Fruit fly (Drosophila melanogaster) whole organism, embryonic: ENCODE results near the gene isoQC.
A peak's percentile ranks its signal among the peaks of the same experiment; 100 is the strongest.

ENCODE experiments used
- BEAF-32 ChIP-seq: fragments of 200-800 bp; sonication (Bioruptor generic); optimal IDR thresholded peaks from 3 replicates; lab custom pipeline; 2017; ENCODE audit warnings: missing biosample characterization, missing genetic modification characterization, mild to moderate bottlenecking, moderate library complexity, missing genetic modification reagents
- CG10209 ChIP-seq: fragments of 200-800 bp; sonication (Bioruptor generic); optimal IDR thresholded peaks from 3 replicates; lab custom pipeline; 2017; ENCODE audit warnings: missing biosample characterization, mild to moderate bottlenecking, missing genetic modification characterization, missing genetic modification reagents
- CG12219 ChIP-seq: fragments of 200-800 bp; sonication (Bioruptor generic); optimal IDR thresholded peaks from 3 replicates; lab custom pipeline; 2018; ENCODE audit warnings: missing biosample characterization, mild to moderate bottlenecking, missing genetic modification characterization
- CG12391 ChIP-seq: fragments of 200-800 bp; sonication (Bioruptor generic); optimal IDR thresholded peaks from 3 replicates; lab custom pipeline; 2018; ENCODE audit warnings: missing biosample characterization, mild to moderate bottlenecking, missing genetic modification characterization, moderate library complexity
- CG12942 ChIP-seq: fragments of 200-800 bp; sonication (Bioruptor generic); optimal IDR thresholded peaks from 3 replicates; lab custom pipeline; 2016; ENCODE audit warnings: missing biosample characterization, missing genetic modification characterization
- CG13775 ChIP-seq: fragments of 200-800 bp; sonication (Bioruptor generic); optimal IDR thresholded peaks from 3 replicates; lab custom pipeline; 2017; ENCODE audit warnings: missing biosample characterization, mild to moderate bottlenecking, missing genetic modification characterization
- CG14667 ChIP-seq: fragments of 200-800 bp; sonication (Bioruptor generic); IDR thresholded peaks from 2 replicates; pipeline ENCODE4 v1.3.6; 2022; ENCODE audit warnings: missing biosample characterization, missing genetic modification characterization
- CG1603 ChIP-seq: fragments of 200-800 bp; sonication (Bioruptor generic); optimal IDR thresholded peaks from 2 replicates; lab custom pipeline; 2019; ENCODE audit warnings: missing biosample characterization, mild to moderate bottlenecking, missing genetic modification characterization, moderate library complexity
- CG16815 ChIP-seq: fragments of 200-800 bp; sonication (Bioruptor generic); optimal IDR thresholded peaks from 3 replicates; lab custom pipeline; 2017; ENCODE audit warnings: missing biosample characterization, mild to moderate bottlenecking, missing genetic modification characterization
- CG17612 ChIP-seq: fragments of 200-800 bp; sonication (Bioruptor generic); IDR thresholded peaks from 2 replicates; pipeline ENCODE4 v1.3.6; 2022; ENCODE audit warnings: missing biosample characterization, missing genetic modification characterization
- CG1832 ChIP-seq: fragments of 200-800 bp; sonication (Bioruptor generic); optimal IDR thresholded peaks from 2 replicates; lab custom pipeline; 2017; ENCODE audit warnings: missing biosample characterization, mild to moderate bottlenecking, missing genetic modification characterization, inconsistent platforms
- CG18599 ChIP-seq: fragments of 200-800 bp; sonication (Bioruptor generic); optimal IDR thresholded peaks from 3 replicates; lab custom pipeline; 2017; ENCODE audit warnings: missing biosample characterization, missing genetic modification characterization, mild to moderate bottlenecking, moderate library complexity, missing genetic modification reagents
- CG18619 ChIP-seq: fragments of 200-800 bp; sonication (Bioruptor generic); optimal IDR thresholded peaks from 3 replicates; lab custom pipeline; 2017; ENCODE audit warnings: missing biosample characterization, mild to moderate bottlenecking, missing genetic modification characterization
- CG4360 ChIP-seq: fragments of 200-800 bp; sonication (Bioruptor generic); IDR thresholded peaks from 2 replicates; pipeline ENCODE4 v1.3.6; 2022; ENCODE audit warnings: missing biosample characterization, missing genetic modification characterization
- CG4854 ChIP-seq: fragments of 200-800 bp; sonication (Bioruptor generic); optimal IDR thresholded peaks from 2 replicates; lab custom pipeline; 2016; ENCODE audit warnings: missing biosample characterization, missing genetic modification characterization, inconsistent platforms
- CG6854 ChIP-seq: fragments of 200-800 bp; sonication (Bioruptor generic); optimal IDR thresholded peaks from 3 replicates; lab custom pipeline; 2017; ENCODE audit warnings: missing biosample characterization, mild to moderate bottlenecking, missing genetic modification characterization
- CG7357 ChIP-seq: fragments of 200-800 bp; sonication (Bioruptor generic); IDR thresholded peaks from 3 replicates; pipeline ENCODE4 v1.3.6; 2022; ENCODE audit warnings: missing biosample characterization, missing genetic modification characterization
- CG7372 ChIP-seq: fragments of 200-800 bp; sonication (Bioruptor generic); IDR thresholded peaks from 2 replicates; pipeline ENCODE4 v1.3.6; 2022; ENCODE audit warnings: missing biosample characterization, missing genetic modification characterization
- CG7839 ChIP-seq: fragments of 200-800 bp; sonication (Bioruptor generic); optimal IDR thresholded peaks from 3 replicates; lab custom pipeline; 2018; ENCODE audit warnings: missing biosample characterization, mild to moderate bottlenecking, missing genetic modification characterization, moderate library complexity
- CG8281 ChIP-seq: fragments of 200-800 bp; sonication (Bioruptor generic); optimal IDR thresholded peaks from 2 replicates; lab custom pipeline; 2018; ENCODE audit warnings: missing biosample characterization, mild to moderate bottlenecking, missing genetic modification characterization, moderate library complexity
- CG9215 ChIP-seq: fragments of 200-800 bp; sonication (Bioruptor generic); IDR thresholded peaks from 2 replicates; pipeline ENCODE4 v1.3.6; 2022; ENCODE audit warnings: missing biosample characterization, missing genetic modification characterization
- CkIIα-i1 ChIP-seq: fragments of 200-800 bp; sonication (Bioruptor generic); IDR thresholded peaks from 2 replicates; pipeline ENCODE4 v1.3.6; 2022; ENCODE audit warnings: missing biosample characterization, missing genetic modification characterization
- Dfd ChIP-seq, 2 experiments: fragments of >200 bp; optimal IDR thresholded peaks; 2 replicates each; lab custom pipeline; 2017; ENCODE audit warnings: missing biosample characterization in 2 of 2, missing genetic modification characterization in 2 of 2
- Drgx ChIP-seq: fragments of 200-800 bp; sonication (Bioruptor generic); IDR thresholded peaks from 2 replicates; pipeline ENCODE4 v1.3.6; 2022; ENCODE audit warnings: missing biosample characterization, missing genetic modification characterization
- Jarid2 ChIP-seq: fragments of 200-800 bp; sonication (Bioruptor generic); optimal IDR thresholded peaks from 3 replicates; lab custom pipeline; 2017; ENCODE audit warnings: mild to moderate bottlenecking, missing biosample characterization, missing genetic modification reagents, missing genetic modification characterization
- Kr ChIP-seq: fragments of 200-800 bp; sonication (Bioruptor generic); optimal IDR thresholded peaks from 2 replicates; lab custom pipeline; 2017; ENCODE audit warnings: missing biosample characterization, mild to moderate bottlenecking, missing genetic modification characterization
- MTF-1 ChIP-seq: fragments of 200-800 bp; sonication (Bioruptor generic); optimal IDR thresholded peaks from 2 replicates; lab custom pipeline; 2018; ENCODE audit warnings: missing biosample characterization, mild to moderate bottlenecking, missing genetic modification characterization, borderline replicate concordance
- Med ChIP-seq: fragments of 200-800 bp; sonication (Bioruptor generic); peaks from one replicate; lab custom pipeline; 2016; ENCODE audit warnings: missing biosample characterization, missing genetic modification characterization, mild to moderate bottlenecking, inconsistent platforms, moderate library complexity
- Meics ChIP-seq: fragments of 200-800 bp; sonication (Bioruptor generic); optimal IDR thresholded peaks from 2 replicates; lab custom pipeline; 2017; ENCODE audit warnings: missing biosample characterization, mild to moderate bottlenecking, missing genetic modification characterization
- Nf-YA ChIP-seq: fragments of 200-800 bp; sonication (Bioruptor generic); IDR thresholded peaks from 2 replicates; pipeline ENCODE4 v1.3.6; 2022; ENCODE audit warnings: missing biosample characterization, missing genetic modification characterization
- Rx ChIP-seq: fragments of 200-800 bp; sonication (Bioruptor generic); IDR thresholded peaks from 2 replicates; pipeline ENCODE4 v1.3.6; 2022; ENCODE audit warnings: missing biosample characterization, missing genetic modification characterization
- Usf ChIP-seq: fragments of 200-800 bp; sonication (Bioruptor generic); optimal IDR thresholded peaks from 2 replicates; lab custom pipeline; 2017; ENCODE audit warnings: missing genotype, missing biosample characterization, missing genetic modification characterization
- bab2 ChIP-seq: fragments of 200-800 bp; sonication (Bioruptor generic); optimal IDR thresholded peaks from 2 replicates; lab custom pipeline; 2016; ENCODE audit warnings: missing biosample characterization, missing genetic modification characterization
- fd64A ChIP-seq: fragments of 200-800 bp; sonication (Bioruptor generic); optimal IDR thresholded peaks from 3 replicates; lab custom pipeline; 2018; ENCODE audit warnings: missing biosample characterization, mild to moderate bottlenecking, missing genetic modification characterization
- fru ChIP-seq: fragments of >200 bp; optimal IDR thresholded peaks from 2 replicates; lab custom pipeline; 2017
- grn ChIP-seq: fragments of 200-800 bp; sonication (Bioruptor generic); optimal IDR thresholded peaks from 3 replicates; lab custom pipeline; 2017; ENCODE audit warnings: missing biosample characterization, missing genetic modification characterization
- hb ChIP-seq: fragments of 200-800 bp; sonication (Bioruptor generic); IDR thresholded peaks from 3 replicates; pipeline ENCODE4 v1.3.6; 2022; ENCODE audit warnings: missing biosample characterization, missing genetic modification characterization; ENCODE audit not compliant: partially characterized antibody
- insv ChIP-seq, 2 experiments: fragments of 200-800 bp; sonication (Bioruptor generic); optimal IDR thresholded peaks; 3 replicates each; lab custom pipeline; 2016 to 2018; ENCODE audit warnings: missing biosample characterization in 2 of 2, missing genetic modification characterization in 2 of 2
- inv ChIP-seq: fragments of 200-800 bp; sonication (Bioruptor generic); IDR thresholded peaks from 2 replicates; pipeline ENCODE4 v1.3.6; 2022; ENCODE audit warnings: missing biosample characterization, missing genetic modification characterization; ENCODE audit not compliant: partially characterized antibody
- knrl ChIP-seq: fragments of 200-800 bp; sonication (Bioruptor generic); IDR thresholded peaks from 3 replicates; pipeline ENCODE4 v1.3.6; 2022; ENCODE audit warnings: missing biosample characterization, missing genetic modification characterization; ENCODE audit not compliant: partially characterized antibody
- luna ChIP-seq: fragments of 200-800 bp; sonication (Bioruptor generic); optimal IDR thresholded peaks from 2 replicates; lab custom pipeline; 2016; ENCODE audit warnings: missing biosample characterization, missing genetic modification characterization
- prd ChIP-seq, 3 experiments: fragments of >200 bp in 2 of 3; fragments of 200-800 bp in 1 of 3; sonication (Bioruptor generic) in 1 of 3; optimal IDR thresholded peaks in 2 of 3; IDR thresholded peaks in 1 of 3; 2 replicates in 2 of 3; 3 replicates in 1 of 3; pipeline versions ENCODE4 v1.3.6 to Lab custom; 2017 to 2022; ENCODE audit warnings: missing biosample characterization in 1 of 3, missing genetic modification characterization in 1 of 3
- ranshi ChIP-seq: fragments of 200-800 bp; sonication (Bioruptor generic); IDR thresholded peaks from 2 replicates; pipeline ENCODE4 v1.3.6; 2022; ENCODE audit warnings: missing biosample characterization, missing genetic modification characterization
- sisA ChIP-seq: fragments of 200-800 bp; sonication (Bioruptor generic); IDR thresholded peaks from 2 replicates; pipeline ENCODE4 v1.3.6; 2022; ENCODE audit warnings: missing biosample characterization, missing genetic modification characterization
- ssp ChIP-seq: fragments of 200-800 bp; sonication (Bioruptor generic); IDR thresholded peaks from 2 replicates; pipeline ENCODE4 v1.3.6; 2022; ENCODE audit warnings: missing biosample characterization, missing genetic modification characterization
- trem ChIP-seq: fragments of 200-800 bp; optimal IDR thresholded peaks from 3 replicates; lab custom pipeline; 2019; ENCODE audit warnings: missing biosample characterization, mild to moderate bottlenecking, missing genetic modification characterization, moderate library complexity
- yki ChIP-seq: fragments of >200 bp; optimal IDR thresholded peaks from 3 replicates; lab custom pipeline; 2018
- zen ChIP-seq: fragments of 200-800 bp; sonication (Bioruptor generic); optimal IDR thresholded peaks from 3 replicates; lab custom pipeline; 2018; ENCODE audit warnings: missing biosample characterization, mild to moderate bottlenecking, missing genetic modification characterization, moderate library complexity

isoQC gene

DNA sequence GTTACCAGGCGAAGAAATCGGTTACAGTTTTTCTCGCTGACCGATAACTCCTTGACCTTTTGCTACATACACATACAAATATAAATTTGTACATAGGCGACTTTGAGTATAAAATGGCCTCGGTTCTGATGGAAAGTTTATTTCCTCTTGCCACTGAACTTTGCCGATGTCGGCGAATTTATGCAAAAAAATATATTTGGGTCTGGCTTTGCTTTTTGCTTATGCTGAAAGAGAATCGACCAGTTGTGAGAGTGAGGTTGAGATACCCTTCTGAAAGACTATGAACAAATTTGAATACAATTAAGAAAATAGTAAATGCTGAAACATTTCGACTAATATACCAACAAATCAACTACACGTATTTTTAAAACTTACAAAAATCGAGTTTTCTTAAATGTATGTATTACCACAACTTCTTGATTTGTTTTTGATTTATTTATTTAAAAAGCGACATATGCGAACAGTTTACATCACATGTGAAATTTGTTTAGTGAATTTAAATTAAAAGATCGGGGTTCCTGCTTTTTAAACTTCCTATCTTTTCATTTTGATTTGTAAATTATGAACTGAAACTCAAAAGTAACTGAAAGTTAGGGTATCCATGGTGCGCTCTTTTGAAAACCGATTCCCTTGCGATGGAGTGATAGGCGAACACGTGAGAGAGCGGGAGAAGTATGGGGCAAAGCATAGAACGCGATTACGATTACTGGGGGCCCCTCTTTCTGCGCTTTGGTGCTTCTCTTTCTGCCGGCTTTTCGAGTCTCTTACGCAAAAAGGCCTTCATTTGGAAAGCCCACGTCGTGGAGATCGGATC lies 35.1 kb downstream of the isoQC start (continued):
- TF ChIP-seq MTF-1 (GFP tag; lab: Kevin White, UChicago) = no peak
- peak; percentile 67 for TF ChIP-seq CG6854 (GFP tag; lab: Kevin White, UChicago)
- TF ChIP-seq CG18619 (GFP tag; lab: Kevin White, UChicago) = peak; percentile 81
- no peak for TF ChIP-seq fd64A (GFP tag; lab: Kevin White, UChicago)
- no peak for TF ChIP-seq CG1832 (GFP tag; lab: Kevin White, UChicago)
- no peak for TF ChIP-seq fru
- no peak for TF ChIP-seq Nf-YA (GFP tag; lab: Robert Waterston, UW)
- TF ChIP-seq CG17612 = no peak
- TF ChIP-seq CG18599 (GFP tag; lab: Kevin White, UChicago) = peak; percentile 90
- no peak for TF ChIP-seq CG1603 (tag; lab: Kevin White, UChicago)
- peak; percentile 84 for TF ChIP-seq CG12391 (tag; lab: Kevin White, UChicago)
- TF ChIP-seq Drgx (GFP tag; lab: Robert Waterston, UW) = peak; percentile 41; the same call in 1 of the 2 replicates
- TF ChIP-seq Meics (GFP tag; lab: Kevin White, UChicago) = peak; percentile 91
- TF ChIP-seq CG4854 (GFP tag; lab: Kevin White, UChicago) = peak; percentile 47
- TF ChIP-seq inv (GFP tag; lab: Robert Waterston, UW) = no peak
- peak; percentile 58 for TF ChIP-seq trem (tag; lab: Kevin White, UChicago)
- peak; percentile 86 for TF ChIP-seq CG13775 (GFP tag; lab: Kevin White, UChicago)
- no peak for TF ChIP-seq yki
- TF ChIP-seq CG14667 (GFP tag; lab: Robert Waterston, UW) = no peak
- no peak for TF ChIP-seq hb (GFP tag; lab: Robert Waterston, UW)
- TF ChIP-seq CG9215 = peak; percentile 48
- TF ChIP-seq Usf (GFP tag; lab: Kevin White, UChicago) = peak; percentile 55
- TF ChIP-seq Rx (GFP tag; lab: Robert Waterston, UW) = no peak
- TF ChIP-seq sisA = no peak; the same call in 1 of the 2 replicates
- TF ChIP-seq CG7357 = 0 out of 3 replicates have a peak, but pooled peaks have one; percentile 31
- TF ChIP-seq CG16815 = peak; percentile 80
- peak; percentile 88 for TF ChIP-seq CG7839 (tag; lab: Kevin White, UChicago)
- peak; percentile 63 for TF ChIP-seq CG12219 (GFP tag; lab: Kevin White, UChicago)
- TF ChIP-seq insv (GFP tag; optimal IDR thresholded peaks at IDR 0.05; lab: Kevin White, UChicago) = peak in 1 of 2 experiments; percentile 45
- peak; percentile 50 for TF ChIP-seq CG8281 (tag; lab: Kevin White, UChicago)
- no peak for TF ChIP-seq prd (optimal IDR thresholded peaks at IDR 0.05; lab: Kevin White, UChicago)
- peak; percentile 41; the same call in 2 of the 3 replicates for TF ChIP-seq prd (GFP tag; IDR thresholded peaks at IDR 0.05; lab: Robert Waterston, UW)
- no peak for TF ChIP-seq CkIIα-i1 (GFP tag; lab: Robert Waterston, UW)
- TF ChIP-seq knrl (GFP tag; lab: Robert Waterston, UW) = no peak
- no peak for TF ChIP-seq Dfd (GFP tag; optimal IDR thresholded peaks at IDR 0.05; lab: Kevin White, UChicago)
- peak; percentile 16 for TF ChIP-seq Jarid2 (GFP tag; lab: Kevin White, UChicago)
- TF ChIP-seq CG4360 (GFP tag; lab: Robert Waterston, UW) = no peak
- peak; percentile 53; the same call in 1 of the 2 replicates for TF ChIP-seq CG7372 (GFP tag; lab: Robert Waterston, UW)
- no peak for TF ChIP-seq CG12942 (GFP tag; lab: Kevin White, UChicago)
- TF ChIP-seq bab2 (GFP tag; lab: Kevin White, UChicago) = peak; percentile 76
- TF ChIP-seq CG10209 (GFP tag; lab: Kevin White, UChicago) = peak; percentile 78
- TF ChIP-seq Kr (GFP tag; lab: Kevin White, UChicago) = no peak
- no peak for TF ChIP-seq luna (GFP tag; lab: Kevin White, UChicago)
- peak; percentile 88 for TF ChIP-seq grn
- TF ChIP-seq ranshi (GFP tag; lab: Robert Waterston, UW) = no peak
- no peak for TF ChIP-seq BEAF-32 (GFP tag; lab: Kevin White, UChicago)
- TF ChIP-seq ssp (GFP tag; lab: Robert Waterston, UW) = no peak
- TF ChIP-seq Med (GFP tag; lab: Kevin White, UChicago) = peak; percentile 88
- peak; percentile 25 for TF ChIP-seq zen (tag; lab: Kevin White, UChicago)
